Worm (Caenorhabditis elegans): ENCODE results near the gene T20B12.4.

DNA sequence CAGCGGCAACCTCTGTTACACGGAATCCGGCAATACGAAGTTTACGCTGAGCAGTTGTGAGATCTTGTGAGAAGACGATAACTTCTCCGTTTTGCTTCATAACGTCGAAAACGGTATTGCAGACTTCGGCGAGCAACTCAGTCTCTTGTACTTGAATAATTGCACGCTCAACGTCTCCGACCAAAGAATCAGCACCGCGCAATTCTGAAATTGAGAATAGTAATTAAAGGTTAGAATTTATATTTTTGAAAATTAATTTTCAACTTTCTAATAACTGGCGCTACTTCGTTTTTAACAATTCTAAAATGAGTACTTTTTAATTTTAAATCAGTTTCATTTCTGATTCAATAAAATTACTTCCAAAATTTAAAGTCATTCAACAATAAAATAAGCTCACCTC lies 11.0 kb downstream of the T20B12.4 start:
- TF ChIP-seq ztf-29 (GFP tag; IDR thresholded peaks at IDR 0.05) (no peak), T22C8.4 (GFP tag; IDR thresholded peaks at IDR 0.05) (no peak), tab-1 (GFP tag; IDR thresholded peaks at IDR 0.05) (no peak), med-1 (GFP tag; optimal IDR thresholded peaks at IDR 0.05; ENCODE audit: insufficient read depth) (no peak), klf-2 (GFP tag; conservative IDR thresholded peaks at IDR 0.05) (no peak), flt-1 (GFP tag; IDR thresholded peaks at IDR 0.05) (no peak)

All from whole organism, midembryonic.